Worm (Caenorhabditis elegans) whole organism, L3 larva: ENCODE data around the gene srw-38.

Experiments used
- ZK546.5 ChIP-seq: sonication (generic microtip); optimal IDR thresholded peaks from 2 replicates; lab custom pipeline; 2017; ENCODE audit warnings: missing biosample characterization, missing genetic modification characterization
- aly-2 ChIP-seq: fragments of 150-350 bp; optimal IDR thresholded peaks from 2 replicates; lab custom pipeline; 2014; ENCODE audit warnings: missing biosample characterization, missing genetic modification characterization
- ama-1 ChIP-seq: fragments of 150-350 bp; optimal IDR thresholded peaks from 2 replicates; lab custom pipeline; 2018
- ceh-28 ChIP-seq: fragments of 150-350 bp; optimal IDR thresholded peaks from 2 replicates; lab custom pipeline; 2014; ENCODE audit warnings: missing biosample characterization, missing genetic modification reagents, missing genetic modification characterization
- ceh-82 ChIP-seq: fragments of 150-350 bp; optimal IDR thresholded peaks from 2 replicates; lab custom pipeline; 2014; ENCODE audit warnings: missing biosample characterization, missing genetic modification characterization
- daf-12 ChIP-seq: fragments of 150-350 bp; optimal IDR thresholded peaks from 2 replicates; lab custom pipeline; 2014; ENCODE audit warnings: missing biosample characterization, missing genetic modification reagents, missing genetic modification characterization
- egl-27 ChIP-seq: sonication (generic microtip); optimal IDR thresholded peaks from 4 replicates; lab custom pipeline; 2017; ENCODE audit warnings: missing biosample characterization, missing genetic modification reagents, missing genetic modification characterization
- elt-1 ChIP-seq: fragments of 150-350 bp; optimal IDR thresholded peaks from 2 replicates; lab custom pipeline; 2014; ENCODE audit warnings: missing biosample characterization, missing genetic modification characterization
- elt-2 ChIP-seq: sonication (generic microtip); optimal IDR thresholded peaks from 2 replicates; lab custom pipeline; 2016; ENCODE audit warnings: missing genetic modification reagents, mild to moderate bottlenecking, missing genetic modification characterization, missing compliant biosample characterization
- eor-1 ChIP-seq, 2 experiments: fragments of 150-350 bp; optimal IDR thresholded peaks; 2 replicates each; lab custom pipeline; 2014 to 2018; ENCODE audit warnings: missing biosample characterization in 2 of 2, missing genetic modification characterization in 2 of 2
- fkh-10 ChIP-seq: sonication (generic microtip); optimal IDR thresholded peaks from 2 replicates; lab custom pipeline; 2017; ENCODE audit warnings: missing biosample characterization, missing genetic modification reagents, missing genetic modification characterization
- fos-1 ChIP-seq: fragments of 150-350 bp; optimal IDR thresholded peaks from 2 replicates; lab custom pipeline; 2014; ENCODE audit warnings: missing biosample characterization, missing genetic modification characterization
- jun-1 ChIP-seq: fragments of 150-350 bp; optimal IDR thresholded peaks from 2 replicates; lab custom pipeline; 2014; ENCODE audit warnings: missing biosample characterization, missing genetic modification reagents, missing genetic modification characterization
- lin-39 ChIP-seq: fragments of 150-350 bp; optimal IDR thresholded peaks from 2 replicates; lab custom pipeline; 2018; ENCODE audit warnings: missing biosample characterization, missing genetic modification reagents, missing genetic modification characterization
- mdl-1 ChIP-seq: fragments of 150-350 bp; optimal IDR thresholded peaks from 2 replicates; lab custom pipeline; 2014; ENCODE audit warnings: missing biosample characterization, missing genetic modification characterization
- nfya-1 ChIP-seq: sonication (generic microtip); optimal IDR thresholded peaks from 2 replicates; lab custom pipeline; 2017; ENCODE audit warnings: missing genetic modification characterization, mild to moderate bottlenecking, missing compliant biosample characterization, antibody characterized with exemption, moderate library complexity; ENCODE audit not compliant: insufficient read depth
- nhr-11 ChIP-seq: fragments of 150-350 bp; optimal IDR thresholded peaks from 2 replicates; lab custom pipeline; 2014; ENCODE audit warnings: missing biosample characterization, missing genetic modification characterization
- nhr-12 ChIP-seq: fragments of 150-350 bp; optimal IDR thresholded peaks from 2 replicates; lab custom pipeline; 2014; ENCODE audit warnings: missing biosample characterization, missing genetic modification characterization
- nhr-23 ChIP-seq: fragments of 150-350 bp; optimal IDR thresholded peaks from 2 replicates; lab custom pipeline; 2014; ENCODE audit warnings: missing biosample characterization, missing genetic modification reagents, missing genetic modification characterization
- nhr-237 ChIP-seq: fragments of 150-350 bp; optimal IDR thresholded peaks from 2 replicates; lab custom pipeline; 2014; ENCODE audit warnings: missing biosample characterization, missing genetic modification characterization
- nhr-67 ChIP-seq: fragments of 150-350 bp; optimal IDR thresholded peaks from 2 replicates; lab custom pipeline; 2014; ENCODE audit warnings: missing biosample characterization, missing genetic modification characterization
- pha-4 ChIP-seq: fragments of 150-350 bp; optimal IDR thresholded peaks from 2 replicates; lab custom pipeline; 2014; ENCODE audit warnings: missing biosample characterization, missing genetic modification reagents, missing genetic modification characterization
- skn-1 ChIP-seq: fragments of 150-350 bp; optimal IDR thresholded peaks from 2 replicates; lab custom pipeline; 2014; ENCODE audit warnings: missing biosample characterization, missing genetic modification characterization
- ztf-4 ChIP-seq: fragments of 150-350 bp; optimal IDR thresholded peaks from 2 replicates; lab custom pipeline; 2014; ENCODE audit warnings: missing biosample characterization, missing genetic modification characterization

The srw-38 gene

DNA sequence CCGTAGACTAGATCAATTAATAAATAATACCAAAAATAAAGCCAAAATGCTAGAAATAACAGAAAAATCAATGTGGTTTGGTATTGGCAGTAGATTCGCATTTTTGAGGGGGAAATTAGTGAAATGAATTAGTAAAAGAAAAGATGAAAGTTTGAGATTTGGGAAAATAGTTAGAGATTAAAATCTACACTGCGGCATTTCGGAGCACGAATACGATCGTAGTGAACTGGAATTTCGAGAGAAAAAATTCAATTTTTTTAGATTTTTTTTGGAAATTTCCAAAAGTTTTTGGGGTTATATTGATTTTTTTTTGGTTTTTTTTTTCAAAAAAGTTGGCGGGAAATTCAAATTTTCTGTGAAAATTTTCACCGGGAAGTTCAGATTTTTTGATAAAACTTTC lies 31.6 kb downstream of the srw-38 start, which contains the start of gene Y116F11B.9:
Y116F11B.9 (minus strand) TSS at position 101 of the 400 bp plus-strand sequence.
- TF ChIP-seq mdl-1 (tag; lab: Kevin White, UChicago) = no peak
- no peak for TF ChIP-seq daf-12
- no peak for TF ChIP-seq nhr-12 (tag; lab: Kevin White, UChicago)
- TF ChIP-seq ztf-4 (tag; lab: Kevin White, UChicago) = no peak
- TF ChIP-seq elt-2 (tag; lab: Kevin White, UChicago) = no peak
- no peak for TF ChIP-seq lin-39 (tag; lab: Kevin White, UChicago)
- TF ChIP-seq fos-1 (tag; lab: Kevin White, UChicago) = no peak
- no peak for TF ChIP-seq ama-1 (lab: Kevin White, UChicago)
- TF ChIP-seq nhr-11 = no peak
- no peak for TF ChIP-seq nfya-1 (tag; lab: Kevin White, UChicago)
- TF ChIP-seq jun-1 (tag; lab: Kevin White, UChicago) = no peak
- no peak for TF ChIP-seq pha-4 (tag; lab: Kevin White, UChicago)
- no peak for TF ChIP-seq ceh-82 (tag; lab: Kevin White, UChicago)
- TF ChIP-seq ZK546.5 (tag; lab: Kevin White, UChicago) = no peak
- TF ChIP-seq eor-1 (tag; optimal IDR thresholded peaks at IDR 0.05; lab: Kevin White, UChicago) = no peak
- no peak for TF ChIP-seq nhr-23

DNA sequence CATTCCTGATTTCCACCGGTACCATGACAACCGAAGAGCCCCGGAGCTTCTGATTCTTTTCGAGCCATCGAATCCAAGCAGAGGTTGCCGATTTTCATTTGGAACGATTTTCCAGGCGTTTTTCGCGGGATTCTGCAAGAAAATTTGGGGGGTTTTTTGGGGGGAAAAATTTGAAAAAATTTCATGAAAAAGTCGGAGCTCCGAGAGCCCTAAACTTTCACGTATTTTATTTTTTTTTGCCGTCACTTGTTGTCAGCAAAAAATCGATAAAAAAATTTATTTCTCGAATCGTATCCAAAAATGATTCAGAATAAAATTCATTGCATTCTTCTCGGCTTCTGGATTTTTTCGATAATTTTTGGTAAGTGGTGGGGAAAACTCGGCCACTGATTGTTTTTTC lies 46.7 kb downstream of the srw-38 start, which contains the start of gene Y116F11B.13:
Y116F11B.13 (plus strand) TSS at position 301 of the 400 bp plus-strand sequence.
- TF ChIP-seq aly-2 (tag; lab: Kevin White, UChicago) (no peak), egl-27 (tag; lab: Kevin White, UChicago) (no peak), ztf-4 (tag; lab: Kevin White, UChicago) (no peak), fkh-10 (GFP tag; lab: Kevin White, UChicago) (no peak), mdl-1 (tag; lab: Kevin White, UChicago) (no peak), skn-1 (tag; lab: Kevin White, UChicago) (no peak), nhr-237 (no peak), nhr-67 (tag; lab: Kevin White, UChicago) (no peak), elt-1 (tag; lab: Kevin White, UChicago) (no peak), ceh-28 (tag; lab: Kevin White, UChicago) (no peak)
